Worm (Caenorhabditis elegans) whole organism, L3 larva: Measurements from ENCODE around the gene mre-11.

ENCODE experiments used
- R02D3.7 ChIP-seq: fragments of 150-350 bp; optimal IDR thresholded peaks from 2 replicates; lab custom pipeline; 2014; ENCODE audit warnings: missing biosample characterization, missing genetic modification characterization
- ZK546.5 ChIP-seq: sonication (generic microtip); optimal IDR thresholded peaks from 2 replicates; lab custom pipeline; 2017; ENCODE audit warnings: missing biosample characterization, missing genetic modification characterization
- aly-2 ChIP-seq: fragments of 150-350 bp; optimal IDR thresholded peaks from 2 replicates; lab custom pipeline; 2014; ENCODE audit warnings: missing biosample characterization, missing genetic modification characterization
- ama-1 ChIP-seq: fragments of 150-350 bp; optimal IDR thresholded peaks from 2 replicates; lab custom pipeline; 2018
- ceh-16 ChIP-seq: sonication (generic microtip); optimal IDR thresholded peaks from 2 replicates; lab custom pipeline; 2017; ENCODE audit warnings: missing biosample characterization, missing genetic modification characterization
- ceh-28 ChIP-seq: fragments of 150-350 bp; optimal IDR thresholded peaks from 2 replicates; lab custom pipeline; 2014; ENCODE audit warnings: missing biosample characterization, missing genetic modification reagents, missing genetic modification characterization
- ceh-82 ChIP-seq: fragments of 150-350 bp; optimal IDR thresholded peaks from 2 replicates; lab custom pipeline; 2014; ENCODE audit warnings: missing biosample characterization, missing genetic modification characterization
- ceh-9 ChIP-seq: sonication (generic microtip); optimal IDR thresholded peaks from 2 replicates; lab custom pipeline; 2018; ENCODE audit warnings: missing biosample characterization, missing genetic modification characterization
- daf-12 ChIP-seq: fragments of 150-350 bp; optimal IDR thresholded peaks from 2 replicates; lab custom pipeline; 2014; ENCODE audit warnings: missing biosample characterization, missing genetic modification reagents, missing genetic modification characterization
- egl-27 ChIP-seq: sonication (generic microtip); optimal IDR thresholded peaks from 4 replicates; lab custom pipeline; 2017; ENCODE audit warnings: missing biosample characterization, missing genetic modification reagents, missing genetic modification characterization
- egl-5 ChIP-seq: fragments of 150-350 bp; optimal IDR thresholded peaks from 2 replicates; lab custom pipeline; 2017; ENCODE audit warnings: missing biosample characterization, missing genetic modification reagents, missing genetic modification characterization, inconsistent platforms
- elt-1 ChIP-seq: fragments of 150-350 bp; optimal IDR thresholded peaks from 2 replicates; lab custom pipeline; 2014; ENCODE audit warnings: missing biosample characterization, missing genetic modification characterization
- elt-2 ChIP-seq: sonication (generic microtip); optimal IDR thresholded peaks from 2 replicates; lab custom pipeline; 2016; ENCODE audit warnings: missing genetic modification reagents, mild to moderate bottlenecking, missing genetic modification characterization, missing compliant biosample characterization
- elt-3 ChIP-seq, 3 experiments: fragments of 150-350 bp in 1 of 3; sonication (generic microtip) in 2 of 3; optimal IDR thresholded peaks; 2 replicates in 2 of 3; 4 replicates in 1 of 3; lab custom pipeline; 2014 to 2017; ENCODE audit warnings: missing biosample characterization in 3 of 3, missing genetic modification characterization in 3 of 3
- eor-1 ChIP-seq, 2 experiments: fragments of 150-350 bp; optimal IDR thresholded peaks; 2 replicates each; lab custom pipeline; 2014 to 2018; ENCODE audit warnings: missing biosample characterization in 2 of 2, missing genetic modification characterization in 2 of 2
- fkh-10 ChIP-seq: sonication (generic microtip); optimal IDR thresholded peaks from 2 replicates; lab custom pipeline; 2017; ENCODE audit warnings: missing biosample characterization, missing genetic modification reagents, missing genetic modification characterization
- fkh-2 ChIP-seq: fragments of 150-350 bp; optimal IDR thresholded peaks from 2 replicates; lab custom pipeline; 2014; ENCODE audit warnings: missing biosample characterization, missing genetic modification reagents, missing genetic modification characterization
- fos-1 ChIP-seq: fragments of 150-350 bp; optimal IDR thresholded peaks from 2 replicates; lab custom pipeline; 2014; ENCODE audit warnings: missing biosample characterization, missing genetic modification characterization
- hmg-11 ChIP-seq: sonication (generic microtip); optimal IDR thresholded peaks from 2 replicates; lab custom pipeline; 2016; ENCODE audit warnings: missing genetic modification characterization, missing compliant biosample characterization
- jun-1 ChIP-seq: fragments of 150-350 bp; optimal IDR thresholded peaks from 2 replicates; lab custom pipeline; 2014; ENCODE audit warnings: missing biosample characterization, missing genetic modification reagents, missing genetic modification characterization
- lin-15B ChIP-seq: fragments of 150-350 bp; optimal IDR thresholded peaks from 2 replicates; lab custom pipeline; 2014; ENCODE audit warnings: missing biosample characterization, missing genetic modification characterization
- lin-39 ChIP-seq: fragments of 150-350 bp; optimal IDR thresholded peaks from 2 replicates; lab custom pipeline; 2018; ENCODE audit warnings: missing biosample characterization, missing genetic modification reagents, missing genetic modification characterization
- lsy-12 ChIP-seq: sonication (generic microtip); optimal IDR thresholded peaks from 2 replicates; lab custom pipeline; 2016; ENCODE audit warnings: mild to moderate bottlenecking, missing genetic modification characterization, missing compliant biosample characterization
- mdl-1 ChIP-seq: fragments of 150-350 bp; optimal IDR thresholded peaks from 2 replicates; lab custom pipeline; 2014; ENCODE audit warnings: missing biosample characterization, missing genetic modification characterization
- mml-1 ChIP-seq: fragments of 150-350 bp; sonication (generic microtip); optimal IDR thresholded peaks from 3 replicates; lab custom pipeline; 2014; ENCODE audit warnings: missing biosample characterization, missing genetic modification characterization
- nfya-1 ChIP-seq: sonication (generic microtip); optimal IDR thresholded peaks from 2 replicates; lab custom pipeline; 2017; ENCODE audit warnings: missing genetic modification characterization, mild to moderate bottlenecking, missing compliant biosample characterization, antibody characterized with exemption, moderate library complexity; ENCODE audit not compliant: insufficient read depth
- nhr-11 ChIP-seq: fragments of 150-350 bp; optimal IDR thresholded peaks from 2 replicates; lab custom pipeline; 2014; ENCODE audit warnings: missing biosample characterization, missing genetic modification characterization
- nhr-12 ChIP-seq: fragments of 150-350 bp; optimal IDR thresholded peaks from 2 replicates; lab custom pipeline; 2014; ENCODE audit warnings: missing biosample characterization, missing genetic modification characterization
- nhr-23 ChIP-seq: fragments of 150-350 bp; optimal IDR thresholded peaks from 2 replicates; lab custom pipeline; 2014; ENCODE audit warnings: missing biosample characterization, missing genetic modification reagents, missing genetic modification characterization
- nhr-237 ChIP-seq: fragments of 150-350 bp; optimal IDR thresholded peaks from 2 replicates; lab custom pipeline; 2014; ENCODE audit warnings: missing biosample characterization, missing genetic modification characterization
- nhr-25 ChIP-seq: sonication (generic microtip); optimal IDR thresholded peaks from 2 replicates; lab custom pipeline; 2017; ENCODE audit warnings: missing biosample characterization, missing genetic modification characterization
- nhr-28 ChIP-seq: fragments of 150-350 bp; optimal IDR thresholded peaks from 2 replicates; lab custom pipeline; 2014; ENCODE audit warnings: missing biosample characterization, missing genetic modification characterization
- nhr-43 ChIP-seq: sonication (generic microtip); optimal IDR thresholded peaks from 2 replicates; lab custom pipeline; 2016; ENCODE audit warnings: mild to moderate bottlenecking, missing genetic modification characterization, missing compliant biosample characterization; ENCODE audit not compliant: poor library complexity, severe bottlenecking
- nhr-67 ChIP-seq: fragments of 150-350 bp; optimal IDR thresholded peaks from 2 replicates; lab custom pipeline; 2014; ENCODE audit warnings: missing biosample characterization, missing genetic modification characterization
- nhr-76 ChIP-seq: fragments of 150-350 bp; sonication (generic microtip); optimal IDR thresholded peaks from 5 replicates; lab custom pipeline; 2014; ENCODE audit warnings: missing biosample characterization, missing genetic modification characterization
- nhr-77 ChIP-seq: fragments of 150-350 bp; optimal IDR thresholded peaks from 2 replicates; lab custom pipeline; 2014; ENCODE audit warnings: missing biosample characterization, missing genetic modification characterization
- pha-4 ChIP-seq: fragments of 150-350 bp; optimal IDR thresholded peaks from 2 replicates; lab custom pipeline; 2014; ENCODE audit warnings: missing biosample characterization, missing genetic modification reagents, missing genetic modification characterization
- pqm-1 ChIP-seq: fragments of 150-350 bp; optimal IDR thresholded peaks from 2 replicates; lab custom pipeline; 2017; ENCODE audit warnings: missing biosample characterization, missing genetic modification characterization, inconsistent platforms
- sea-2 ChIP-seq: fragments of 150-350 bp; sonication (generic microtip); optimal IDR thresholded peaks from 4 replicates; lab custom pipeline; 2014; ENCODE audit warnings: missing biosample characterization, missing genetic modification reagents, missing genetic modification characterization
- skn-1 ChIP-seq: fragments of 150-350 bp; optimal IDR thresholded peaks from 2 replicates; lab custom pipeline; 2014; ENCODE audit warnings: missing biosample characterization, missing genetic modification characterization
- snpc-4 ChIP-seq: fragments of 150-350 bp; optimal IDR thresholded peaks from 2 replicates; lab custom pipeline; 2014; ENCODE audit warnings: missing biosample characterization, missing genetic modification characterization
- tbx-2 ChIP-seq: sonication (generic microtip); optimal IDR thresholded peaks from 2 replicates; lab custom pipeline; 2016; ENCODE audit warnings: mild to moderate bottlenecking, missing genetic modification characterization, missing compliant biosample characterization
- unc-39 ChIP-seq: sonication (generic microtip); optimal IDR thresholded peaks from 4 replicates; lab custom pipeline; 2017; ENCODE audit warnings: missing biosample characterization, missing genetic modification characterization
- unc-62 ChIP-seq: fragments of 150-350 bp; sonication (generic microtip); optimal IDR thresholded peaks from 4 replicates; lab custom pipeline; 2014; ENCODE audit warnings: missing biosample characterization, missing genetic modification reagents, missing genetic modification characterization
- zag-1 ChIP-seq: fragments of 150-350 bp; optimal IDR thresholded peaks from 2 replicates; lab custom pipeline; 2014; ENCODE audit warnings: missing biosample characterization, missing genetic modification characterization
- ztf-11 ChIP-seq: fragments of 150-350 bp; optimal IDR thresholded peaks from 2 replicates; lab custom pipeline; 2014; ENCODE audit warnings: missing biosample characterization, missing genetic modification characterization
- ztf-4 ChIP-seq: fragments of 150-350 bp; optimal IDR thresholded peaks from 2 replicates; lab custom pipeline; 2014; ENCODE audit warnings: missing biosample characterization, missing genetic modification characterization

mre-11 gene

ce11 chrV:10715158-10716152 is 21.2 kb downstream of the mre-11 start:
- no peak for TF ChIP-seq ceh-9
- no peak for TF ChIP-seq elt-3 (tag; optimal IDR thresholded peaks at IDR 0.05; lab: Kevin White, UChicago)
- peak; percentile 4 for TF ChIP-seq ama-1
- no peak for TF ChIP-seq eor-1 (tag; optimal IDR thresholded peaks at IDR 0.05; lab: Kevin White, UChicago)
- TF ChIP-seq nhr-23 (tag; lab: Kevin White, UChicago) = peak; percentile 86
- no peak for TF ChIP-seq nhr-12 (tag; lab: Kevin White, UChicago)
- peak; percentile 33 for TF ChIP-seq lin-15B
- TF ChIP-seq tbx-2 (tag; lab: Kevin White, UChicago) = peak; percentile 89
- no peak for TF ChIP-seq nhr-67 (tag; lab: Kevin White, UChicago)
- TF ChIP-seq nhr-28 (tag; lab: Kevin White, UChicago) = no peak
- no peak for TF ChIP-seq nhr-76 (tag; lab: Kevin White, UChicago)
- peak; percentile 95 for TF ChIP-seq snpc-4 (tag; lab: Kevin White, UChicago)
- peak; percentile 83 for TF ChIP-seq nhr-25 (tag; lab: Kevin White, UChicago)
- no peak for TF ChIP-seq fkh-2 (tag; lab: Kevin White, UChicago)
- TF ChIP-seq pqm-1 (tag; lab: Kevin White, UChicago) = peak; percentile 36
- TF ChIP-seq sea-2 (GFP tag; lab: Kevin White, UChicago) = no peak
- TF ChIP-seq unc-39 = no peak
- TF ChIP-seq fkh-10 = peak; percentile 98
- peak; percentile 6 for TF ChIP-seq elt-1 (tag; lab: Kevin White, UChicago)
- TF ChIP-seq aly-2 (tag; lab: Kevin White, UChicago) = peak; percentile 3
- TF ChIP-seq mml-1 = peak; percentile 77
- peak; percentile 47 for TF ChIP-seq ztf-4 (tag; lab: Kevin White, UChicago)
- TF ChIP-seq egl-27 = peak; percentile 65
- peak; percentile 87 for TF ChIP-seq jun-1 (tag; lab: Kevin White, UChicago)
- TF ChIP-seq nhr-43 = peak; percentile 87
- TF ChIP-seq R02D3.7 (tag; lab: Kevin White, UChicago) = peak; percentile 54
- TF ChIP-seq nhr-77 = no peak
- peak; percentile 44 for TF ChIP-seq unc-62
- TF ChIP-seq mdl-1 (tag; lab: Kevin White, UChicago) = peak; percentile 97
- TF ChIP-seq lin-39 (tag; lab: Kevin White, UChicago) = peak; percentile 100
- peak; percentile 83 for TF ChIP-seq pha-4 (tag; lab: Kevin White, UChicago)
- TF ChIP-seq nhr-11 (tag; lab: Kevin White, UChicago) = peak; percentile 85
- peak; percentile 63 for TF ChIP-seq ceh-16 (tag; lab: Kevin White, UChicago)
- TF ChIP-seq daf-12 (tag; lab: Kevin White, UChicago) = no peak
- TF ChIP-seq egl-5 (tag; lab: Kevin White, UChicago) = no peak
- peak; percentile 66 for TF ChIP-seq skn-1 (tag; lab: Kevin White, UChicago)
- TF ChIP-seq zag-1 = no peak
- no peak for TF ChIP-seq ceh-82 (tag; lab: Kevin White, UChicago)
- peak; percentile 89 for TF ChIP-seq lsy-12 (tag; lab: Kevin White, UChicago)
- TF ChIP-seq ztf-11 (tag; lab: Kevin White, UChicago) = no peak
- TF ChIP-seq ceh-28 (tag; lab: Kevin White, UChicago) = no peak
- TF ChIP-seq elt-2 = peak; percentile 57
- peak; percentile 6 for TF ChIP-seq hmg-11 (tag; lab: Kevin White, UChicago)
- TF ChIP-seq ZK546.5 (tag; lab: Kevin White, UChicago) = no peak
- no peak for TF ChIP-seq nhr-237 (tag; lab: Kevin White, UChicago)
- TF ChIP-seq fos-1 = peak; percentile 42
- TF ChIP-seq nfya-1 (tag; lab: Kevin White, UChicago) = peak; percentile 92
